Worm (Caenorhabditis elegans): Measurements from ENCODE around the gene lir-2.

Gene lir-2

DNA sequence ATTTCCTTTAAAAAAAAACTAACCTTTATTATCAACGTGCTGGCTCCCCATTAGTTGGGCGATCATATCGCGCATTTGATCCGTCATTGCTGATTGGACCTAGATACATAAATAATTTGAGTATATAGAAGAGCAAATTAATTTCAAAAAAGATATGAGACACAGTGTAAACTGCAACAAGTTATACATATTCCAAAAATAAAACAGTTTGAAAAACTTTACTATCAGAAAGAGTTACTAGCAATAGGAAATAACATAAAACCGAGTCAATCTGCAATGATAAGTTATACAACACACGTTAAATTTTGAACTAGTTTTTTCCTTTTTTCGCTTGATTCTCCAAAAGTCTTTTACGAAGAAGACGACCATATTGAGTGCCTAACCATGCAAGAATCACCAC lies 40.3 kb downstream of the lir-2 start, which contains the start of gene luc-7L:
Gene luc-7L (minus strand): TSS at position 101 of the 400 bp plus-strand sequence.
- TF ChIP-seq nhr-11 (tag; optimal IDR thresholded peaks at IDR 0.05) (no peak), snpc-4 (tag; optimal IDR thresholded peaks at IDR 0.05) (no peak), unc-62 (GFP tag; optimal IDR thresholded peaks at IDR 0.05) (no peak), egl-27 (tag; optimal IDR thresholded peaks at IDR 0.05) (no peak), nhr-67 (tag; optimal IDR thresholded peaks at IDR 0.05) (no peak), sea-2 (GFP tag; optimal IDR thresholded peaks at IDR 0.05) (no peak), nhr-25 (tag; optimal IDR thresholded peaks at IDR 0.05) (no peak), hmg-11 (tag; optimal IDR thresholded peaks at IDR 0.05) (no peak), nhr-23 (tag; optimal IDR thresholded peaks at IDR 0.05) (no peak), lsy-12 (tag; optimal IDR thresholded peaks at IDR 0.05) (no peak), ceh-16 (tag; optimal IDR thresholded peaks at IDR 0.05) (no peak), pqm-1 (tag; optimal IDR thresholded peaks at IDR 0.05) (no peak)

DNA sequence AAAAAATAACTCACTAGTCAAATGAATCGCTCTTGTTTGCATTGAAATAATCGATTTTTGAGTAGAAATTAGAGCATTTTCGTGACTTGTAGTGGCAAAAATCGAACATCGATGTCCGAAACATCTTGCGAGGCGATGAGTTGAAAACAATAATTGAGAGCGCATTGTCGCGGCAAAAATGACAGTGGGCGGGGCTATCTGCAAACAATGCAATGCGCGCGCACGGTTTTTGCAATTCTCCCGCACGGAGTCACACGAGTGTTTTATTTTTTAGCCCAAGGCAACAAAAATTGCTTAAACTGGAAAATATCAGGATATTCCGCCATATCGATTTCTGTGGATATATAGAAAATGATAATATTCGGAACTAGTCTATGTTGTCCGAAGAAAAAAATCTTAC lies 41.5 kb downstream of the lir-2 start, which contains the start of gene B0495.9:
Gene B0495.9 (minus strand): TSS at position 171 of the 400 bp plus-strand sequence.
- TF ChIP-seq hmg-11 (tag; optimal IDR thresholded peaks at IDR 0.05) = peak; percentile 65
- peak; percentile 70 for TF ChIP-seq lin-39 (tag; optimal IDR thresholded peaks at IDR 0.05)
- peak; percentile 33 for TF ChIP-seq nhr-67 (tag; optimal IDR thresholded peaks at IDR 0.05)
- peak; percentile 73 for TF ChIP-seq nhr-43 (tag; optimal IDR thresholded peaks at IDR 0.05; ENCODE audit: poor library complexity, severe bottlenecking)
- TF ChIP-seq elt-1 (tag; optimal IDR thresholded peaks at IDR 0.05) = no peak
- TF ChIP-seq pqm-1 (tag; optimal IDR thresholded peaks at IDR 0.05) = no peak
- peak; percentile 27 for TF ChIP-seq ceh-82 (tag; optimal IDR thresholded peaks at IDR 0.05)
- TF ChIP-seq ama-1 (optimal IDR thresholded peaks at IDR 0.05) = peak; percentile 51
- TF ChIP-seq ceh-28 (tag; optimal IDR thresholded peaks at IDR 0.05) = peak; percentile 17
- TF ChIP-seq ztf-11 (tag; optimal IDR thresholded peaks at IDR 0.05) = no peak
- peak; percentile 35 for TF ChIP-seq elt-2 (tag; optimal IDR thresholded peaks at IDR 0.05)
- no peak for TF ChIP-seq egl-5 (tag; optimal IDR thresholded peaks at IDR 0.05)
- TF ChIP-seq nhr-77 (tag; optimal IDR thresholded peaks at IDR 0.05) = no peak
- no peak for TF ChIP-seq mml-1 (tag; optimal IDR thresholded peaks at IDR 0.05)
- peak; percentile 29 for TF ChIP-seq R02D3.7 (tag; optimal IDR thresholded peaks at IDR 0.05)
- TF ChIP-seq nfya-1 (tag; optimal IDR thresholded peaks at IDR 0.05; ENCODE audit: insufficient read depth) = peak; percentile 61

DNA sequence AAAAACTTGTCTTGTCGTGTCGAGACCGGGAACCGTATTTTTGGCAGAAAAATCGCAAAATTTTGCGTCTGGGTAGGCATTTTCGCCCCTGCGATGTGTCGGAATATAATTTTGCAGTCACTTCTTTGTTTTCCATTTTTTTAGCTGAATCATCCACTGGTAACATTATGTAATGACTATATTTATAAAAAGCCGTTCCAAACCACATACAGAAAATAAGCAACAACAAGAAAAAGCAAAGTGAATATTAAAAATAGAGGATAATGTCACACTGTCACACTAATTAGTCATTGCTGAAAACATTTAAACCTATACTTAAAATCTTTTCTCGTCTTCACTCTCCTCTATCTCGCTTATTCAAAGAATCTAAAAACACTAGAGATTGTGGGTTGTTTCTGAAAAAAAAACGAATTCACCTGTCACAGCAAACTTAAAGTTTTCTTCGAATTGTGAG lies 42.3 kb downstream of the lir-2 start, which contains the start of gene sre-1:
Gene sre-1 (plus strand): TSS at position 404 of the 454 bp plus-strand sequence.
- TF ChIP-seq ceh-9 (tag; optimal IDR thresholded peaks at IDR 0.05) = no peak
- no peak for TF ChIP-seq zag-1 (tag; optimal IDR thresholded peaks at IDR 0.05)
- TF ChIP-seq mml-1 (tag; optimal IDR thresholded peaks at IDR 0.05) = no peak
- TF ChIP-seq elt-2 (tag; optimal IDR thresholded peaks at IDR 0.05) = no peak
- no peak for TF ChIP-seq ceh-82 (tag; optimal IDR thresholded peaks at IDR 0.05)
- no peak for TF ChIP-seq mdl-1 (tag; optimal IDR thresholded peaks at IDR 0.05)
- no peak for TF ChIP-seq egl-5 (tag; optimal IDR thresholded peaks at IDR 0.05)
- TF ChIP-seq snpc-4 (tag; optimal IDR thresholded peaks at IDR 0.05) = no peak
- no peak for TF ChIP-seq tbx-2 (tag; optimal IDR thresholded peaks at IDR 0.05)
- TF ChIP-seq aly-2 (tag; optimal IDR thresholded peaks at IDR 0.05) = no peak
- TF ChIP-seq ceh-16 (tag; optimal IDR thresholded peaks at IDR 0.05) = no peak
- no peak for TF ChIP-seq nhr-11 (tag; optimal IDR thresholded peaks at IDR 0.05)

DNA sequence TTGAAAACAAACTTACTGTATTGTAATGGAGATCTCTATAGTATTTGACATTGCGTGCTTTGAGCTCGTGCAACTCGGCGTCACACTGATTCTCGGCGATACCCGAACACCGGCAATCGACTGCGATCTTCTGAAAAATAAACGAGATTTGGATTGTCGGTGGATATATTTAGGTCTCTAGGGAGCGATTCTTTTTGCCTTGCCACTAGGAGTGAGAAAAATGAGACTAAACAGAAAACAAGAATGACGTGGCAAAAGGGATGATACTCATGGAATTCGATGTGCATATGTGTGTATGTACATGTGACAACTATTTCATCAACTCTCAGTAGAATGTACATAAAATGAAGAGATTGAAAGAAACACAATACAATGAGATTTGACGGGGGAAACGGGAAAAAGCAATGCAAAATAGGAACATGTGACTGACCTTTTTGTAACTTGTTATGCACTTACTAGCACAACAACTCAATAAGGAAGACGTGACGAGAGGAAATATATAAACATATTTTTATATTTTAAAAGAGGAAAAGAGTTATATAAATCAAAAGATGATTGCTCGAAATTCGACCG lies 47.6 kb downstream of the lir-2 start:
- TF ChIP-seq egl-5 (tag; optimal IDR thresholded peaks at IDR 0.05) = no peak
- TF ChIP-seq skn-1 (tag; optimal IDR thresholded peaks at IDR 0.05) = no peak
- TF ChIP-seq lin-15B (tag; optimal IDR thresholded peaks at IDR 0.05) = no peak
- peak; percentile 60 for TF ChIP-seq elt-1 (tag; optimal IDR thresholded peaks at IDR 0.05)
- no peak for TF ChIP-seq snpc-4 (tag; optimal IDR thresholded peaks at IDR 0.05)
- no peak for TF ChIP-seq ceh-28 (tag; optimal IDR thresholded peaks at IDR 0.05)
- TF ChIP-seq pqm-1 (tag; optimal IDR thresholded peaks at IDR 0.05) = no peak
- TF ChIP-seq ceh-9 (tag; optimal IDR thresholded peaks at IDR 0.05) = no peak
- no peak for TF ChIP-seq ama-1 (optimal IDR thresholded peaks at IDR 0.05)
- no peak for TF ChIP-seq nhr-67 (tag; optimal IDR thresholded peaks at IDR 0.05)
- TF ChIP-seq nhr-76 (tag; optimal IDR thresholded peaks at IDR 0.05) = no peak
- TF ChIP-seq nfya-1 (tag; optimal IDR thresholded peaks at IDR 0.05; ENCODE audit: insufficient read depth) = peak; percentile 26
- TF ChIP-seq nhr-11 (tag; optimal IDR thresholded peaks at IDR 0.05) = no peak
- TF ChIP-seq fkh-10 (GFP tag; optimal IDR thresholded peaks at IDR 0.05) = peak; percentile 97
- no peak for TF ChIP-seq nhr-237 (tag; optimal IDR thresholded peaks at IDR 0.05)
- TF ChIP-seq R02D3.7 (tag; optimal IDR thresholded peaks at IDR 0.05) = no peak
- no peak for TF ChIP-seq unc-62 (GFP tag; optimal IDR thresholded peaks at IDR 0.05)
- no peak for TF ChIP-seq aly-2 (tag; optimal IDR thresholded peaks at IDR 0.05)
- peak; percentile 4 for TF ChIP-seq lin-39 (tag; optimal IDR thresholded peaks at IDR 0.05)
- no peak for TF ChIP-seq ceh-16 (tag; optimal IDR thresholded peaks at IDR 0.05)
- TF ChIP-seq ztf-11 (tag; optimal IDR thresholded peaks at IDR 0.05) = no peak
- TF ChIP-seq ceh-82 (tag; optimal IDR thresholded peaks at IDR 0.05) = no peak
- TF ChIP-seq fkh-2 (tag; optimal IDR thresholded peaks at IDR 0.05) = no peak

All from whole organism, L3 larva.